Worm (Caenorhabditis elegans) whole organism, mixed stage, embryonic: Measurements from ENCODE around the gene H40L08.9.
A peak's percentile ranks its signal among the peaks of the same experiment; 100 is the strongest.

ENCODE experiments used
- M03D4.4 ChIP-seq: sonication (generic microtip); optimal IDR thresholded peaks from 2 replicates; lab custom pipeline; 2017; ENCODE audit warnings: mild to moderate bottlenecking, missing genetic modification characterization, missing compliant biosample characterization
- blmp-1 ChIP-seq: fragments of 150-350 bp; optimal IDR thresholded peaks from 2 replicates; lab custom pipeline; 2014; ENCODE audit warnings: missing biosample characterization, missing genetic modification characterization
- ceh-39 ChIP-seq: fragments of 150-350 bp; optimal IDR thresholded peaks from 2 replicates; lab custom pipeline; 2014; ENCODE audit warnings: missing biosample characterization, missing genetic modification characterization
- ceh-43 ChIP-seq: fragments of 200-800 bp; sonication (Bioruptor generic); optimal IDR thresholded peaks from 2 replicates; lab custom pipeline; 2018; ENCODE audit warnings: mild to moderate bottlenecking, missing genetic modification characterization, moderate library complexity, missing compliant biosample characterization
- ceh-83 ChIP-seq: fragments of 200-800 bp; sonication (Bioruptor generic); optimal IDR thresholded peaks from 2 replicates; lab custom pipeline; 2018; ENCODE audit warnings: mild to moderate bottlenecking, missing genetic modification characterization, missing compliant biosample characterization
- ces-1 ChIP-seq: fragments of 150-350 bp; optimal IDR thresholded peaks from 2 replicates; lab custom pipeline; 2014; ENCODE audit warnings: missing biosample characterization, missing genetic modification reagents, missing genetic modification characterization
- cnd-1 ChIP-seq: fragments of 200-800 bp; sonication (Bioruptor generic); optimal IDR thresholded peaks from 2 replicates; lab custom pipeline; 2018; ENCODE audit warnings: mild to moderate bottlenecking, missing genetic modification characterization, missing compliant biosample characterization
- drap-1 ChIP-seq: fragments of 200-800 bp; sonication (Bioruptor generic); optimal IDR thresholded peaks from 3 replicates; lab custom pipeline; 2018; ENCODE audit warnings: mild to moderate bottlenecking, missing genetic modification characterization, missing compliant biosample characterization
- elt-1 ChIP-seq: sonication (generic microtip); optimal IDR thresholded peaks from 2 replicates; lab custom pipeline; 2017; ENCODE audit warnings: missing genetic modification characterization, mild to moderate bottlenecking, missing compliant biosample characterization, antibody characterized with exemption, moderate library complexity, borderline replicate concordance; ENCODE audit not compliant: insufficient read depth
- elt-3 ChIP-seq: fragments of 150-350 bp; optimal IDR thresholded peaks from 2 replicates; lab custom pipeline; 2014; ENCODE audit warnings: missing biosample characterization, missing genetic modification characterization
- flh-1 ChIP-seq: fragments of 200-800 bp; sonication (Bioruptor generic); optimal IDR thresholded peaks from 2 replicates; lab custom pipeline; 2018; ENCODE audit warnings: mild to moderate bottlenecking, missing genetic modification characterization, moderate library complexity, missing compliant biosample characterization
- ham-2 ChIP-seq: fragments of 200-800 bp; sonication (Bioruptor generic); optimal IDR thresholded peaks from 2 replicates; lab custom pipeline; 2018; ENCODE audit warnings: mild to moderate bottlenecking, missing genetic modification characterization, missing compliant biosample characterization
- hlh-1 ChIP-seq: fragments of 150-350 bp; optimal IDR thresholded peaks from 2 replicates; lab custom pipeline; 2014; ENCODE audit warnings: missing biosample characterization, missing genetic modification reagents, missing genetic modification characterization
- lin-13 ChIP-seq: fragments of 150-350 bp; optimal IDR thresholded peaks from 2 replicates; lab custom pipeline; 2014; ENCODE audit warnings: missing biosample characterization, missing genetic modification characterization
- lin-32 ChIP-seq: fragments of 200-800 bp; sonication (Bioruptor generic); optimal IDR thresholded peaks from 2 replicates; lab custom pipeline; 2018; ENCODE audit warnings: mild to moderate bottlenecking, missing genetic modification characterization, missing compliant biosample characterization
- lsy-2 ChIP-seq: fragments of 150-350 bp; optimal IDR thresholded peaks from 2 replicates; lab custom pipeline; 2014; ENCODE audit warnings: missing biosample characterization, missing genetic modification characterization
- mep-1 ChIP-seq: fragments of 150-350 bp; optimal IDR thresholded peaks from 2 replicates; lab custom pipeline; 2017; ENCODE audit warnings: missing biosample characterization, missing genetic modification reagents, missing genetic modification characterization, inconsistent platforms
- mls-2 ChIP-seq: sonication (generic microtip); optimal IDR thresholded peaks from 2 replicates; lab custom pipeline; 2016; ENCODE audit warnings: mild to moderate bottlenecking, missing genetic modification characterization, moderate library complexity, missing compliant biosample characterization
- nhr-12 ChIP-seq: fragments of 150-350 bp; optimal IDR thresholded peaks from 2 replicates; lab custom pipeline; 2014; ENCODE audit warnings: missing biosample characterization, missing genetic modification characterization
- nhr-2 ChIP-seq: fragments of 150-350 bp; optimal IDR thresholded peaks from 2 replicates; lab custom pipeline; 2014; ENCODE audit warnings: missing biosample characterization, missing genetic modification characterization
- nhr-237 ChIP-seq: fragments of 150-350 bp; optimal IDR thresholded peaks from 2 replicates; lab custom pipeline; 2014; ENCODE audit warnings: missing biosample characterization, missing genetic modification characterization
- nhr-28 ChIP-seq: fragments of 150-350 bp; optimal IDR thresholded peaks from 2 replicates; lab custom pipeline; 2014; ENCODE audit warnings: missing biosample characterization, missing genetic modification characterization
- nhr-76 ChIP-seq: sonication (generic microtip); optimal IDR thresholded peaks from 2 replicates; lab custom pipeline; 2017; ENCODE audit warnings: missing biosample characterization, missing genetic modification characterization
- pha-4 ChIP-seq: fragments of 150-350 bp; optimal IDR thresholded peaks from 2 replicates; lab custom pipeline; 2018; ENCODE audit warnings: missing biosample characterization, missing genetic modification reagents, missing genetic modification characterization
- sem-2 ChIP-seq: fragments of 200-800 bp; sonication (Bioruptor generic); optimal IDR thresholded peaks from 2 replicates; lab custom pipeline; 2018; ENCODE audit warnings: mild to moderate bottlenecking, missing genetic modification characterization, missing compliant biosample characterization
- snpc-4 ChIP-seq: fragments of 150-350 bp; optimal IDR thresholded peaks from 2 replicates; lab custom pipeline; 2014; ENCODE audit warnings: missing biosample characterization, missing genetic modification characterization
- sptf-1 ChIP-seq: sonication (generic microtip); optimal IDR thresholded peaks from 2 replicates; lab custom pipeline; 2017; ENCODE audit warnings: mild to moderate bottlenecking, missing genetic modification characterization, moderate library complexity, missing compliant biosample characterization
- tbx-8 ChIP-seq: fragments of 200-800 bp; sonication (Bioruptor generic); optimal IDR thresholded peaks from 2 replicates; lab custom pipeline; 2018; ENCODE audit warnings: mild to moderate bottlenecking, missing genetic modification characterization, moderate library complexity, missing compliant biosample characterization
- unc-120 ChIP-seq: sonication (generic microtip); optimal IDR thresholded peaks from 2 replicates; lab custom pipeline; 2017; ENCODE audit warnings: missing genetic modification characterization, missing compliant biosample characterization; ENCODE audit not compliant: poor library complexity, severe bottlenecking
- unc-39 ChIP-seq: fragments of 150-350 bp; optimal IDR thresholded peaks from 2 replicates; lab custom pipeline; 2014; ENCODE audit warnings: missing biosample characterization, missing genetic modification characterization
- unc-62 ChIP-seq: fragments of 150-350 bp; optimal IDR thresholded peaks from 2 replicates; lab custom pipeline; 2014; ENCODE audit warnings: missing biosample characterization, missing genetic modification reagents, missing genetic modification characterization
- zip-8 ChIP-seq: fragments of 150-350 bp; optimal IDR thresholded peaks from 2 replicates; lab custom pipeline; 2014; ENCODE audit warnings: missing biosample characterization, missing genetic modification characterization
- ztf-11 ChIP-seq: fragments of 150-350 bp; optimal IDR thresholded peaks from 2 replicates; lab custom pipeline; 2014; ENCODE audit warnings: missing biosample characterization, missing genetic modification characterization

H40L08.9 gene

DNA sequence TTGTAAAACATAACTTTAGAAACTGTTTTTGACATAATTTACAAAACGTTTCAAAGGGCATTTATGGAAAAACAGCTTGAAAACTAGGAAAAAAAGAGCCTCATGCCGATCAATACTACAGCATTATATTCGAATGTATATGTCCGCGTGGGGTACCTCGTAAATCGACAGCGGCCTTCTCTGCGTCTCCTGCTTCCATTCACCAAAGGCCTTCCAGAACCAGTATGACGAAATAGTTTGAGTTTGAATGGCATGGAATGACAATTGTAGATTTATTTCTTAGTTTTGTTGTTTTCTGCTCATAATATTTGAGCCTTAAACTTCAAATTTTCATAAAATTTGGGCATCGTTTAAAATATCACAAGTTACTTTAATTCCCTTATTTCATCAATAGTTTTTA is 30.9 kb downstream of the H40L08.9 start:
- TF ChIP-seq ham-2 (GFP tag; lab: Kevin White, UChicago) (no peak), cnd-1 (tag; lab: Kevin White, UChicago) (no peak), elt-1 (tag; lab: Kevin White, UChicago) (no peak), nhr-28 (tag; lab: Kevin White, UChicago) (no peak), unc-120 (no peak), blmp-1 (no peak), lin-32 (GFP tag; lab: Kevin White, UChicago) (no peak), ztf-11 (no peak), drap-1 (GFP tag; lab: Kevin White, UChicago) (no peak), sptf-1 (tag; lab: Kevin White, UChicago) (no peak), sem-2 (GFP tag; lab: Kevin White, UChicago) (no peak), mep-1 (tag; lab: Kevin White, UChicago) (no peak), nhr-2 (no peak), zip-8 (tag; lab: Kevin White, UChicago) (no peak), ceh-43 (GFP tag; lab: Kevin White, UChicago) (no peak)

DNA sequence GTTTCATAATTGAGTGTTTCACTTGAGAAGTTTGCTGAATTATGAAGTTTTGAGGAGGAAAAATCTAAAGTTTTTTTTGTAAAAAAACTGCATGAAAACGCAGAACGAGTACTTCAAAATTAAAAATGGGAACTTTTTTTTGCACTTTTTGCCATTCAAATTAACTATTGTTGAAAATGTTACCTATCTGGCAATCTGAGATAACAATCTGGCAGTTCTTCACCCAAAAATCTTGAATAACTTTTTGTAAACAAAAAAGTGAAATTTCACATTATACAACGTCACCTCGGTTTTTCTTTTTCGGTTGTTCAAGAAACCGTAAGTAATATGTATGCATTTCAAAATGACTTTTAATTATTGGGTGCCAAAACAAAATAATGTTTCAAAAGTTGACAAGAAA is 33.7 kb downstream of the H40L08.9 start:
- no peak for TF ChIP-seq nhr-2
- no peak for TF ChIP-seq elt-1 (tag; lab: Kevin White, UChicago)
- TF ChIP-seq pha-4 (tag; lab: Kevin White, UChicago): no peak
- no peak for TF ChIP-seq lin-32 (GFP tag; lab: Kevin White, UChicago)
- TF ChIP-seq nhr-237 (tag; lab: Kevin White, UChicago): no peak
- no peak for TF ChIP-seq tbx-8 (GFP tag; lab: Kevin White, UChicago)
- TF ChIP-seq ham-2 (GFP tag; lab: Kevin White, UChicago): no peak
- TF ChIP-seq mep-1 (tag; lab: Kevin White, UChicago): no peak
- TF ChIP-seq unc-120: no peak
- TF ChIP-seq elt-3 (tag; lab: Kevin White, UChicago): no peak
- TF ChIP-seq snpc-4 (tag; lab: Kevin White, UChicago): no peak
- TF ChIP-seq nhr-76 (tag; lab: Kevin White, UChicago): no peak
- TF ChIP-seq unc-39: no peak
- no peak for TF ChIP-seq flh-1 (GFP tag; lab: Kevin White, UChicago)
- no peak for TF ChIP-seq ceh-39 (tag; lab: Kevin White, UChicago)
- no peak for TF ChIP-seq hlh-1 (tag; lab: Kevin White, UChicago)
- no peak for TF ChIP-seq ceh-83
- no peak for TF ChIP-seq blmp-1
- TF ChIP-seq cnd-1 (tag; lab: Kevin White, UChicago): no peak
- TF ChIP-seq sptf-1 (tag; lab: Kevin White, UChicago): no peak

DNA sequence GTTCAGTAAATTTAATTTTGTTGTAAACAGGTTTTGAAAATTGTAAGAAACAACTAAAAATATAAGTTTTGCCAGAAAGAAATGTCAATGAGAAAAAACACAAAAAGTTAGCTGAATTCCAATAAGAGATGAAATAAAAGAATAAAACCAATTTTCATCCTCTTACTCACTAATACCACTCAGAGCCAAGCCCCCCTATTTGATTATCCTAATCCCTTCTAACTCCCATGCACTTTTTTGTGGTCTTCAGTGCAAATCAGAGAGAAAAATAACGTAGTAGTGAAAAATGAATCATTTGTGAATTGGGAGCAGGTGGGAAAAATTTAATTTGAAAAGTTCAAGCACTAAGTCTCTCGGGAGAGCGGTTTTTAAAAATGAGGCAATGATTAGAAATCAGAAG is 34.9 kb downstream of the H40L08.9 start:
- peak; percentile 98 for TF ChIP-seq ces-1 (GFP tag; lab: Kevin White, UChicago)
- TF ChIP-seq mls-2: no peak

DNA sequence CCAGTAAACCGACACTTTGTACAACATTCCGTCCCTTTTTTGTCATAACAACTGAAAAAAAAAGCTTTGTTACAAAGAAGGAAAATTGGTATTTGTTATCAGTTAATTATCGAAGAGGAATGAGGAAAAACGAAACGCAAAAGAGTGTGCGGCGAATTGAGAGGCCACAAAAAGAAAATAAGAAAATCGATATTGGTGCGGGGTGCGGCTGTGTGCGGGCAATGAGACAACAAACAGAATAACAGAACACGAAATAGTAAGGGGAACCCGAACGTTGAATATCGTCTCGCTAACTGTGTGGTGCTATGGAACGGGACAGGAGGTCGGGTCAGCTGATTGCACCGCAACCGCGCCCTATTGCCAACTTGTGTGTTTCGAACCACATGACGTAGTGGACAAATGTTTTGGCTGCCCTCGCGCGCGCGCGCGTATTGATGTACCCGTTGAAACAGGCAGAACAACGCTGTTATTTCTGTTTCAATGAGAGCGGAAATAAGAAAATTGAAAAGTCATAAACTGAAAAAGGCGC is 35.7 kb downstream of the H40L08.9 start, which contains the start of gene C18B12.4:
TSS of gene C18B12.4 (minus strand) at position 51 of the 529 bp plus-strand sequence.
- peak; percentile 12 for TF ChIP-seq unc-120
- peak; percentile 99 for TF ChIP-seq hlh-1 (tag; lab: Kevin White, UChicago)
- TF ChIP-seq zip-8 (tag; lab: Kevin White, UChicago): no peak
- TF ChIP-seq ham-2 (GFP tag; lab: Kevin White, UChicago): peak; percentile 90
- no peak for TF ChIP-seq nhr-12 (tag; lab: Kevin White, UChicago)
- TF ChIP-seq M03D4.4 (tag; lab: Kevin White, UChicago): peak; percentile 19
- no peak for TF ChIP-seq blmp-1
- TF ChIP-seq tbx-8 (GFP tag; lab: Kevin White, UChicago): peak; percentile 22
- peak; percentile 78 for TF ChIP-seq mep-1 (tag; lab: Kevin White, UChicago)
- TF ChIP-seq elt-3 (tag; lab: Kevin White, UChicago): peak; percentile 20
- peak; percentile 59 for TF ChIP-seq lsy-2
- TF ChIP-seq ceh-43 (GFP tag; lab: Kevin White, UChicago): no peak
- TF ChIP-seq cnd-1 (tag; lab: Kevin White, UChicago): peak; percentile 72
- peak; percentile 74 for TF ChIP-seq drap-1 (GFP tag; lab: Kevin White, UChicago)
- TF ChIP-seq ztf-11: no peak
- TF ChIP-seq sem-2 (GFP tag; lab: Kevin White, UChicago): no peak
- TF ChIP-seq unc-62 (GFP tag; lab: Kevin White, UChicago): peak; percentile 78
- TF ChIP-seq nhr-237 (tag; lab: Kevin White, UChicago): peak; percentile 77
- no peak for TF ChIP-seq snpc-4 (tag; lab: Kevin White, UChicago)
- TF ChIP-seq elt-1 (tag; lab: Kevin White, UChicago): peak; percentile 28
- peak; percentile 67 for TF ChIP-seq mls-2
- peak; percentile 89 for TF ChIP-seq lin-13 (tag; lab: Kevin White, UChicago)
- no peak for TF ChIP-seq nhr-76 (tag; lab: Kevin White, UChicago)
- peak; percentile 92 for TF ChIP-seq unc-39
- TF ChIP-seq nhr-2: peak; percentile 55
- peak; percentile 77 for TF ChIP-seq sptf-1 (tag; lab: Kevin White, UChicago)
- TF ChIP-seq nhr-28 (tag; lab: Kevin White, UChicago): no peak
- TF ChIP-seq ceh-39 (tag; lab: Kevin White, UChicago): peak; percentile 65
- peak; percentile 92 for TF ChIP-seq pha-4 (tag; lab: Kevin White, UChicago)
- TF ChIP-seq ceh-83: no peak
